Fruit fly (Drosophila melanogaster): Measurements from ENCODE around the gene CG17896.

Gene CG17896

dm6 chrX:476230-477143 lies 16.8 kb downstream of the CG17896 start, which contains the start of the genes ebo and CG13373 (continued):
- no peak for TF ChIP-seq jigr1 (GFP tag; IDR thresholded peaks at IDR 0.05)
- TF ChIP-seq exex (tag; optimal IDR thresholded peaks at IDR 0.05): no peak
- TF ChIP-seq fd96Cb (tag; optimal IDR thresholded peaks at IDR 0.05): no peak
- peak; percentile 49; the same call in 1 of the 2 replicates for TF ChIP-seq inv (GFP tag; IDR thresholded peaks at IDR 0.05; ENCODE audit: partially characterized antibody)
- no peak for TF ChIP-seq az2 (GFP tag; optimal IDR thresholded peaks at IDR 0.05)
- TF ChIP-seq CG7372 (GFP tag; IDR thresholded peaks at IDR 0.05): no peak
- TF ChIP-seq CG11456 (GFP tag; IDR thresholded peaks at IDR 0.05): no peak
- no peak for TF ChIP-seq CG6813 (GFP tag; optimal IDR thresholded peaks at IDR 0.05)
- TF ChIP-seq trh (GFP tag; optimal IDR thresholded peaks at IDR 0.05): no peak
- TF ChIP-seq CG4328 (GFP tag; optimal IDR thresholded peaks at IDR 0.05): peak; percentile 15
- TF ChIP-seq tap (tag; optimal IDR thresholded peaks at IDR 0.05): no peak
- TF ChIP-seq usp (GFP tag; optimal IDR thresholded peaks at IDR 0.05): no peak
- TF ChIP-seq CG7786 (GFP tag; optimal IDR thresholded peaks at IDR 0.05): no peak
- TF ChIP-seq CG1832 (GFP tag; optimal IDR thresholded peaks at IDR 0.05): no peak
- TF ChIP-seq CG4360 (GFP tag; IDR thresholded peaks at IDR 0.05): no peak
- peak in 1 of 2 experiments; percentile 47 for TF ChIP-seq bsh (GFP tag; optimal IDR thresholded peaks at IDR 0.05)
- peak; percentile 69; the same call in 3 of the 4 replicates for TF ChIP-seq Dll (GFP tag; IDR thresholded peaks at IDR 0.05; ENCODE audit: partially characterized antibody)
- no peak for TF ChIP-seq gro (GFP tag; optimal IDR thresholded peaks at IDR 0.05)
- no peak for TF ChIP-seq CG2199 (GFP tag; IDR thresholded peaks at IDR 0.05)
- TF ChIP-seq tup (GFP tag; optimal IDR thresholded peaks at IDR 0.05): no peak
- no peak for TF ChIP-seq Atf-2 (GFP tag; optimal IDR thresholded peaks at IDR 0.05)
- TF ChIP-seq CG4730 (GFP tag; IDR thresholded peaks at IDR 0.05): no peak
- TF ChIP-seq CG9727 (GFP tag; optimal IDR thresholded peaks at IDR 0.05): no peak
- TF ChIP-seq Abd-B (GFP tag; optimal IDR thresholded peaks at IDR 0.05): no peak
- TF ChIP-seq CkIIα-i1 (GFP tag; IDR thresholded peaks at IDR 0.05): no peak
- peak; percentile 17 for TF ChIP-seq CG13296 (GFP tag; optimal IDR thresholded peaks at IDR 0.05)
- no peak for TF ChIP-seq Dip2 (GFP tag; IDR thresholded peaks at IDR 0.05)
- no peak for TF ChIP-seq CG10959 (GFP tag; IDR thresholded peaks at IDR 0.05)
- no peak for TF ChIP-seq CG15073 (GFP tag; optimal IDR thresholded peaks at IDR 0.05)
- no peak for TF ChIP-seq scrt (GFP tag; optimal IDR thresholded peaks at IDR 0.05)
- TF ChIP-seq Bgb (GFP tag; IDR thresholded peaks at IDR 0.05; ENCODE audit: partially characterized antibody): peak; percentile 49
- no peak for TF ChIP-seq yki (optimal IDR thresholded peaks at IDR 0.05)
- peak; percentile 69 for TF ChIP-seq BEAF-32 (GFP tag; optimal IDR thresholded peaks at IDR 0.05)
- TF ChIP-seq ase (GFP tag; IDR thresholded peaks at IDR 0.05): peak; percentile 78
- no peak for TF ChIP-seq kni (GFP tag; optimal IDR thresholded peaks at IDR 0.05)
- no peak for TF ChIP-seq CG8281 (tag; optimal IDR thresholded peaks at IDR 0.05)
- no peak for TF ChIP-seq CG31224 (GFP tag; IDR thresholded peaks at IDR 0.05)
- no peak for TF ChIP-seq CG6175 (GFP tag; IDR thresholded peaks at IDR 0.05)
- no peak for TF ChIP-seq HHEX (GFP tag; optimal IDR thresholded peaks at IDR 0.05)
- TF ChIP-seq CG14710 (tag; optimal IDR thresholded peaks at IDR 0.05): peak; percentile 50
- TF ChIP-seq CG13624 (GFP tag; optimal IDR thresholded peaks at IDR 0.05): no peak
- TF ChIP-seq CG34224 (GFP tag; IDR thresholded peaks at IDR 0.05; ENCODE audit: partially characterized antibody): peak; percentile 46; the same call in 1 of the 3 replicates
- peak; percentile 91 for TF ChIP-seq Ets65A (GFP tag)
- TF ChIP-seq CG15696 (tag; optimal IDR thresholded peaks at IDR 0.05): peak; percentile 3
- TF ChIP-seq sna (GFP tag; IDR thresholded peaks at IDR 0.05; ENCODE audit: partially characterized antibody): 0 out of 2 replicates have a peak, but pooled peaks have one; percentile 11
- peak; percentile 21 for TF ChIP-seq CG30020 (tag; optimal IDR thresholded peaks at IDR 0.05)
- TF ChIP-seq CG2116 (GFP tag; optimal IDR thresholded peaks at IDR 0.05): no peak
- no peak for TF ChIP-seq dati (GFP tag; IDR thresholded peaks at IDR 0.05)
- peak; percentile 15 for TF ChIP-seq Dek (tag; optimal IDR thresholded peaks at IDR 0.05)

Measured in whole organism, embryonic.